Worm (Caenorhabditis elegans) whole organism, L4/young adult: ENCODE results near the gene B0198.3.

Source experiments
- W03F9.2 ChIP-seq: fragments of 150-350 bp; optimal IDR thresholded peaks from 2 replicates; lab custom pipeline; 2014; ENCODE audit warnings: missing biosample characterization, missing genetic modification characterization
- dao-5 ChIP-seq: sonication (generic microtip); optimal IDR thresholded peaks from 2 replicates; lab custom pipeline; 2016; ENCODE audit warnings: missing genotype, missing genetic modification characterization, moderate library complexity, missing compliant biosample characterization
- him-1 ChIP-seq: sonication (generic microtip); optimal IDR thresholded peaks from 2 replicates; lab custom pipeline; 2016; ENCODE audit warnings: missing genotype, missing genetic modification reagents, missing genetic modification characterization, missing compliant biosample characterization

DNA sequence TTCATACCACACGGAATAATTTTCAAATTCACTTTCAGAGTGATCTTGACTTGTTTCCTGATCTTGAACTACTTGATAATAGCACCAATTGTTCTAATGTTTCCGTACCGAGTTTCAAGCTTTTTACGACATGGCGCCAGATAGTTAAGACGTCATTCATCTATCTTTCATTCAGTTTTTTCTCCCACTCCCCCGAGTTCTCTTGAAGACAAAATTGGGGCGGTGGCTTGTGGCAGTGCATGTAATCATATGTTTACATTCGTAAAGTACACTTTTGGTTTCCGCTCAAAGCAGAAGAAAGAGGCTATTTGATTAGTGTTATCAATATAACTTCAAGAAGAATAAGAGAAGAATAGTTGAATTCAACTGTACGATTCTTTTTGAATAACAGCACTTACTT, 57.3 kb downstream of the B0198.3 start:
- no peak for TF ChIP-seq W03F9.2 (tag; lab: Kevin White, UChicago)
- TF ChIP-seq him-1 (tag; lab: Kevin White, UChicago): no peak
- TF ChIP-seq dao-5 (tag; lab: Kevin White, UChicago): no peak
